Worm (Caenorhabditis elegans) whole organism, L4/young adult: ENCODE measurements around the gene dlg-1.

Source experiments
- dao-5 ChIP-seq: sonication (generic microtip); optimal IDR thresholded peaks from 2 replicates; lab custom pipeline; 2016; ENCODE audit warnings: missing genotype, missing genetic modification characterization, moderate library complexity, missing compliant biosample characterization
- him-1 ChIP-seq: sonication (generic microtip); optimal IDR thresholded peaks from 2 replicates; lab custom pipeline; 2016; ENCODE audit warnings: missing genotype, missing genetic modification reagents, missing genetic modification characterization, missing compliant biosample characterization

ce11 chrX:5509114-5509877, 29.8 kb downstream of the dlg-1 start:
- TF ChIP-seq him-1 (tag; lab: Kevin White, UChicago), result no peak
- TF ChIP-seq dao-5 (tag; lab: Kevin White, UChicago), result no peak
